Fruit fly (Drosophila melanogaster) whole organism, embryonic: ENCODE measurements around the gene CG42814.

Source experiments
- Adf1 ChIP-seq: fragments of 200-800 bp; sonication (Bioruptor generic); IDR thresholded peaks from 2 replicates; pipeline ENCODE4 v1.3.6; 2022; ENCODE audit warnings: missing biosample characterization, missing genetic modification characterization
- Blimp-1 ChIP-seq: fragments of 200-800 bp; sonication (Bioruptor generic); optimal IDR thresholded peaks from 3 replicates; lab custom pipeline; 2018; ENCODE audit warnings: missing biosample characterization, missing genetic modification characterization, mild to moderate bottlenecking, moderate library complexity, missing genetic modification reagents
- CG10959 ChIP-seq: fragments of 200-800 bp; sonication (Bioruptor generic); IDR thresholded peaks from 2 replicates; pipeline ENCODE4 v1.3.6; 2022; ENCODE audit warnings: missing biosample characterization, missing genetic modification characterization
- CG12744 ChIP-seq: fragments of 200-800 bp; sonication (Bioruptor generic); optimal IDR thresholded peaks from 2 replicates; lab custom pipeline; 2016; ENCODE audit warnings: missing biosample characterization, missing genetic modification characterization
- CG14710 ChIP-seq: fragments of 200-800 bp; sonication (Bioruptor generic); optimal IDR thresholded peaks from 3 replicates; lab custom pipeline; 2019; ENCODE audit warnings: missing biosample characterization, mild to moderate bottlenecking, missing genetic modification characterization, moderate library complexity
- CG15479 ChIP-seq: fragments of 200-800 bp; sonication (Bioruptor generic); optimal IDR thresholded peaks from 3 replicates; lab custom pipeline; 2019; ENCODE audit warnings: missing biosample characterization, mild to moderate bottlenecking, missing genetic modification characterization, moderate library complexity
- CG1602 ChIP-seq: fragments of 200-800 bp; sonication (Bioruptor generic); optimal IDR thresholded peaks from 3 replicates; lab custom pipeline; 2016; ENCODE audit warnings: missing biosample characterization, missing genetic modification characterization
- CG16815 ChIP-seq: fragments of 200-800 bp; sonication (Bioruptor generic); optimal IDR thresholded peaks from 3 replicates; lab custom pipeline; 2017; ENCODE audit warnings: missing biosample characterization, mild to moderate bottlenecking, missing genetic modification characterization
- CG17361 ChIP-seq: fragments of 200-800 bp; sonication (Bioruptor generic); IDR thresholded peaks from 3 replicates; pipeline ENCODE4 v1.3.6; 2022; ENCODE audit warnings: missing biosample characterization, missing genetic modification characterization
- CG17829 ChIP-seq: fragments of 200-800 bp; optimal IDR thresholded peaks from 2 replicates; lab custom pipeline; 2019; ENCODE audit warnings: missing biosample characterization, mild to moderate bottlenecking, missing genetic modification characterization, moderate library complexity
- CG18619 ChIP-seq: fragments of 200-800 bp; sonication (Bioruptor generic); optimal IDR thresholded peaks from 3 replicates; lab custom pipeline; 2017; ENCODE audit warnings: missing biosample characterization, mild to moderate bottlenecking, missing genetic modification characterization
- CG2202 ChIP-seq: fragments of 200-800 bp; sonication (Bioruptor generic); optimal IDR thresholded peaks from 2 replicates; lab custom pipeline; 2018; ENCODE audit warnings: missing biosample characterization, mild to moderate bottlenecking, missing genetic modification characterization
- CG30020 ChIP-seq: fragments of 200-800 bp; optimal IDR thresholded peaks from 2 replicates; lab custom pipeline; 2019; ENCODE audit warnings: missing biosample characterization, mild to moderate bottlenecking, missing genetic modification characterization, moderate library complexity
- CG30431 ChIP-seq: fragments of 200-800 bp; sonication (Bioruptor generic); optimal IDR thresholded peaks from 2 replicates; lab custom pipeline; 2017; ENCODE audit warnings: missing biosample characterization, missing genetic modification characterization
- CG32532 ChIP-seq: fragments of 200-800 bp; sonication (Bioruptor generic); IDR thresholded peaks from 2 replicates; pipeline ENCODE4 v1.3.6; 2022; ENCODE audit warnings: missing biosample characterization, missing genetic modification characterization
- CG3281 ChIP-seq: fragments of 200-800 bp; sonication (Bioruptor generic); optimal IDR thresholded peaks from 3 replicates; lab custom pipeline; 2017; ENCODE audit warnings: missing biosample characterization, mild to moderate bottlenecking, missing genetic modification characterization
- CG42726 ChIP-seq: fragments of 200-800 bp; sonication (Bioruptor generic); IDR thresholded peaks from 2 replicates; pipeline ENCODE4 v1.3.6; 2022; ENCODE audit warnings: missing biosample characterization, missing genetic modification characterization; ENCODE audit not compliant: partially characterized antibody
- CG5245 ChIP-seq: fragments of 200-800 bp; sonication (Bioruptor generic); optimal IDR thresholded peaks from 3 replicates; lab custom pipeline; 2016; ENCODE audit warnings: missing biosample characterization, missing genetic modification characterization
- CG6765 ChIP-seq: fragments of 200-800 bp; sonication (Bioruptor generic); optimal IDR thresholded peaks from 3 replicates; lab custom pipeline; 2017; ENCODE audit warnings: missing biosample characterization, mild to moderate bottlenecking, missing genetic modification characterization
- CG7786 ChIP-seq: fragments of 200-800 bp; sonication (Bioruptor generic); optimal IDR thresholded peaks from 2 replicates; lab custom pipeline; 2016; ENCODE audit warnings: missing biosample characterization, missing genetic modification characterization
- CG7963 ChIP-seq: fragments of 200-800 bp; sonication (Bioruptor generic); IDR thresholded peaks from 3 replicates; pipeline ENCODE4 v1.3.6; 2022; ENCODE audit warnings: missing biosample characterization, missing genetic modification characterization; ENCODE audit not compliant: partially characterized antibody
- CG8388 ChIP-seq: fragments of 200-800 bp; sonication (Bioruptor generic); optimal IDR thresholded peaks from 2 replicates; lab custom pipeline; 2019; ENCODE audit warnings: missing biosample characterization, mild to moderate bottlenecking, missing genetic modification characterization, moderate library complexity
- Dbx ChIP-seq: fragments of 200-800 bp; sonication (Bioruptor generic); IDR thresholded peaks from 3 replicates; pipeline ENCODE4 v1.3.6; 2022; ENCODE audit warnings: missing biosample characterization, missing genetic modification characterization
- H2.0 ChIP-seq: fragments of 200-800 bp; sonication (Bioruptor generic); IDR thresholded peaks from 2 replicates; pipeline ENCODE4 v1.3.6; 2022; ENCODE audit warnings: missing biosample characterization, missing genetic modification characterization
- Hey ChIP-seq: fragments of 200-800 bp; sonication (Bioruptor generic); optimal IDR thresholded peaks from 3 replicates; lab custom pipeline; 2018; ENCODE audit warnings: missing biosample characterization, mild to moderate bottlenecking, missing genetic modification characterization
- Nf-YA ChIP-seq: fragments of 200-800 bp; sonication (Bioruptor generic); IDR thresholded peaks from 2 replicates; pipeline ENCODE4 v1.3.6; 2022; ENCODE audit warnings: missing biosample characterization, missing genetic modification characterization
- Oaz ChIP-seq: fragments of 200-800 bp; sonication (Bioruptor generic); IDR thresholded peaks from 2 replicates; pipeline ENCODE4 v1.3.6; 2022; ENCODE audit warnings: missing biosample characterization, missing genetic modification characterization
- ase ChIP-seq: fragments of 200-800 bp; sonication (Bioruptor generic); IDR thresholded peaks from 3 replicates; pipeline ENCODE4 v1.3.6; 2022; ENCODE audit warnings: missing biosample characterization, missing genetic modification characterization
- btn ChIP-seq: fragments of 200-800 bp; sonication (Bioruptor generic); optimal IDR thresholded peaks from 2 replicates; lab custom pipeline; 2016; ENCODE audit warnings: missing biosample characterization, missing genetic modification characterization
- da ChIP-seq: fragments of 200-800 bp; sonication (Bioruptor generic); optimal IDR thresholded peaks from 2 replicates; lab custom pipeline; 2016; ENCODE audit warnings: missing biosample characterization, missing genetic modification characterization
- dysf ChIP-seq: fragments of 200-800 bp; sonication (Bioruptor generic); IDR thresholded peaks from 3 replicates; pipeline ENCODE4 v1.3.6; 2022; ENCODE audit warnings: missing biosample characterization, missing genetic modification characterization
- ewg ChIP-seq: fragments of 200-800 bp; sonication (Bioruptor generic); optimal IDR thresholded peaks from 3 replicates; lab custom pipeline; 2017; ENCODE audit warnings: mild to moderate bottlenecking, missing biosample characterization, missing genetic modification reagents, missing genetic modification characterization
- gcm2 ChIP-seq: fragments of 200-800 bp; sonication (Bioruptor generic); optimal IDR thresholded peaks from 2 replicates; lab custom pipeline; 2016; ENCODE audit warnings: missing biosample characterization, missing genetic modification characterization
- gfzf ChIP-seq: fragments of 200-800 bp; sonication (Bioruptor generic); optimal IDR thresholded peaks from 2 replicates; lab custom pipeline; 2016; ENCODE audit warnings: missing biosample characterization, mild to moderate bottlenecking, missing genetic modification characterization, moderate library complexity
- insv ChIP-seq, 2 experiments: fragments of 200-800 bp; sonication (Bioruptor generic); optimal IDR thresholded peaks; 3 replicates each; lab custom pipeline; 2016 to 2018; ENCODE audit warnings: missing biosample characterization in 2 of 2, missing genetic modification characterization in 2 of 2
- lov ChIP-seq, 2 experiments: fragments of 200-800 bp in 1 of 2; fragments of >200 bp in 1 of 2; sonication (Bioruptor generic) in 1 of 2; IDR thresholded peaks in 1 of 2; optimal IDR thresholded peaks in 1 of 2; 2 replicates in 1 of 2; 3 replicates in 1 of 2; pipeline versions ENCODE4 v1.3.6 to Lab custom; 2017 to 2022; ENCODE audit warnings: missing biosample characterization in 1 of 2, missing genetic modification characterization in 1 of 2
- mam ChIP-seq: fragments of 200-800 bp; sonication (Bioruptor generic); optimal IDR thresholded peaks from 3 replicates; lab custom pipeline; 2016; ENCODE audit warnings: missing biosample characterization, missing genetic modification characterization
- mirr ChIP-seq: fragments of 200-800 bp; sonication (Bioruptor generic); optimal IDR thresholded peaks from 3 replicates; lab custom pipeline; 2018; ENCODE audit warnings: missing biosample characterization, mild to moderate bottlenecking, missing genetic modification characterization
- nerfin-1 ChIP-seq: fragments of 200-800 bp; sonication (Bioruptor generic); optimal IDR thresholded peaks from 3 replicates; lab custom pipeline; 2019; ENCODE audit warnings: missing biosample characterization, mild to moderate bottlenecking, missing genetic modification characterization, moderate library complexity
- pan ChIP-seq, 4 experiments: fragments of >200 bp in 3 of 4; fragments of 200-800 bp in 1 of 4; sonication (Bioruptor generic) in 1 of 4; optimal IDR thresholded peaks in 3 of 4; IDR thresholded peaks in 1 of 4; 2 replicates each; pipeline versions ENCODE4 v1.3.6 to Lab custom; 2017 to 2022; ENCODE audit warnings: missing biosample characterization in 2 of 4, missing genetic modification characterization in 2 of 4, mixed read lengths in 1 of 4
- sd ChIP-seq: fragments of 200-800 bp; sonication (Bioruptor generic); optimal IDR thresholded peaks from 3 replicates; lab custom pipeline; 2018; ENCODE audit warnings: missing biosample characterization, mild to moderate bottlenecking, missing genetic modification characterization, moderate library complexity
- sima ChIP-seq: fragments of 200-800 bp; sonication (Bioruptor generic); optimal IDR thresholded peaks from 2 replicates; lab custom pipeline; 2016; ENCODE audit warnings: missing biosample characterization, missing genetic modification characterization
- sug ChIP-seq: fragments of 200-800 bp; optimal IDR thresholded peaks from 2 replicates; lab custom pipeline; 2019; ENCODE audit warnings: missing biosample characterization, mild to moderate bottlenecking, missing genetic modification characterization, moderate library complexity
- ttk ChIP-seq: fragments of 200-800 bp; sonication (Bioruptor generic); IDR thresholded peaks from 2 replicates; pipeline ENCODE4 v2.1.2; 2022; ENCODE audit warnings: missing biosample characterization, missing genetic modification characterization
- tx ChIP-seq: fragments of 200-800 bp; sonication (Bioruptor generic); optimal IDR thresholded peaks from 2 replicates; lab custom pipeline; 2016; ENCODE audit warnings: missing biosample characterization, missing genetic modification characterization
- unc-4 ChIP-seq: fragments of 200-800 bp; sonication (Bioruptor generic); IDR thresholded peaks from 2 replicates; pipeline ENCODE4 v1.3.6; 2022; ENCODE audit warnings: missing biosample characterization, missing genetic modification characterization; ENCODE audit not compliant: partially characterized antibody
- unpg ChIP-seq: fragments of 200-800 bp; sonication (Bioruptor generic); optimal IDR thresholded peaks from 3 replicates; lab custom pipeline; 2018; ENCODE audit warnings: missing biosample characterization, mild to moderate bottlenecking, missing genetic modification characterization, moderate library complexity

The CG42814 gene

dm6 chr3R:27274533-27275447 lies 45.5 kb upstream of the CG42814 start, which contains the start of gene CG5938 (continued):
- TF ChIP-seq CG7786 (GFP tag; lab: Kevin White, UChicago) = no peak
- TF ChIP-seq Blimp-1 = peak; percentile 6
- peak; percentile 11 for TF ChIP-seq unpg
- peak; percentile 49 for TF ChIP-seq sug (tag; lab: Kevin White, UChicago)
- TF ChIP-seq CG10959 (GFP tag; lab: Robert Waterston, UW) = 0 out of 2 replicates have a peak, but pooled peaks have one; percentile 13
- no peak for TF ChIP-seq mam (GFP tag; lab: Kevin White, UChicago)
- peak; percentile 46; the same call in 1 of the 3 replicates for TF ChIP-seq CG17361 (GFP tag; lab: Robert Waterston, UW)
- no peak for TF ChIP-seq ase
- peak; percentile 41; the same call in 1 of the 2 replicates for TF ChIP-seq CG32532 (GFP tag; lab: Robert Waterston, UW)
- TF ChIP-seq ewg (GFP tag; lab: Kevin White, UChicago) = no peak
- no peak for TF ChIP-seq CG5245
- no peak for TF ChIP-seq mirr (GFP tag; lab: Kevin White, UChicago)
- TF ChIP-seq btn (GFP tag; lab: Kevin White, UChicago) = no peak
- 0 out of 3 replicates have a peak, but pooled peaks have one; percentile 27 for TF ChIP-seq Dbx
- no peak for TF ChIP-seq CG8388 (GFP tag; lab: Kevin White, UChicago)
- TF ChIP-seq gcm2 (GFP tag; lab: Kevin White, UChicago) = no peak
- TF ChIP-seq tx (GFP tag; lab: Kevin White, UChicago) = no peak
- TF ChIP-seq da (GFP tag; lab: Kevin White, UChicago) = no peak
- peak; percentile 55 for TF ChIP-seq H2.0 (GFP tag; lab: Robert Waterston, UW)
- no peak for TF ChIP-seq Nf-YA (GFP tag; lab: Robert Waterston, UW)
- no peak; the same call in 1 of the 2 replicates for TF ChIP-seq Adf1 (GFP tag; lab: Robert Waterston, UW)
- no peak for TF ChIP-seq CG12744 (GFP tag; lab: Kevin White, UChicago)
- TF ChIP-seq CG16815 (GFP tag; lab: Kevin White, UChicago) = no peak
- no peak for TF ChIP-seq sima
- no peak for TF ChIP-seq sd (tag; lab: Kevin White, UChicago)
- TF ChIP-seq CG30431 = no peak
- TF ChIP-seq CG18619 (GFP tag; lab: Kevin White, UChicago) = no peak
- no peak for TF ChIP-seq CG2202 (tag; lab: Kevin White, UChicago)
- TF ChIP-seq ttk (GFP tag; lab: Robert Waterston, UW) = 0 out of 2 replicates have a peak, but pooled peaks have one; percentile 25
- TF ChIP-seq Hey (tag; lab: Kevin White, UChicago) = no peak
- peak; percentile 2 for TF ChIP-seq nerfin-1 (tag; lab: Kevin White, UChicago)
- TF ChIP-seq pan (optimal IDR thresholded peaks at IDR 0.05; lab: Kevin White, UChicago) = no peak
- TF ChIP-seq pan (GFP tag; optimal IDR thresholded peaks at IDR 0.05 in 1 of 2, IDR thresholded peaks at IDR 0.05 in 1 of 2) = no peak
- peak; percentile 30 for TF ChIP-seq CG3281
- no peak for TF ChIP-seq Oaz (GFP tag; lab: Robert Waterston, UW)
- TF ChIP-seq CG7963 (GFP tag; lab: Robert Waterston, UW) = no peak
- TF ChIP-seq unc-4 (GFP tag; lab: Robert Waterston, UW) = peak; percentile 15; the same call in 1 of the 2 replicates
- TF ChIP-seq CG1602 = peak; percentile 18
- no peak for TF ChIP-seq gfzf (GFP tag; lab: Kevin White, UChicago)
- no peak for TF ChIP-seq CG6765 (GFP tag; lab: Kevin White, UChicago)
- peak; percentile 58 for TF ChIP-seq CG14710 (tag; lab: Kevin White, UChicago)
- TF ChIP-seq CG42726 (GFP tag; lab: Robert Waterston, UW) = no peak
- no peak for TF ChIP-seq dysf (GFP tag; lab: Robert Waterston, UW)
- no peak for TF ChIP-seq lov (optimal IDR thresholded peaks at IDR 0.05; lab: Kevin White, UChicago)
- TF ChIP-seq lov (GFP tag; IDR thresholded peaks at IDR 0.05; lab: Robert Waterston, UW) = no peak
- no peak for TF ChIP-seq insv (GFP tag; optimal IDR thresholded peaks at IDR 0.05; lab: Kevin White, UChicago)
- no peak for TF ChIP-seq CG30020 (tag; lab: Kevin White, UChicago)
- TF ChIP-seq CG15479 = peak; percentile 53
- TF ChIP-seq CG17829 = peak; percentile 56
